Worm (Caenorhabditis elegans) whole organism, L2 larva: ENCODE results near the gene molo-1.

Experiments
- C34F6.9 ChIP-seq: fragments of 150-350 bp; optimal IDR thresholded peaks from 2 replicates; lab custom pipeline; 2014; ENCODE audit warnings: missing biosample characterization, missing genetic modification characterization
- F13H6.1 ChIP-seq: sonication (generic microtip); optimal IDR thresholded peaks from 2 replicates; lab custom pipeline; 2016; ENCODE audit warnings: missing genetic modification characterization, missing compliant biosample characterization
- R02D3.7 ChIP-seq: fragments of 150-350 bp; optimal IDR thresholded peaks from 2 replicates; lab custom pipeline; 2014; ENCODE audit warnings: missing biosample characterization, missing genetic modification characterization
- aly-2 ChIP-seq: fragments of 150-350 bp; optimal IDR thresholded peaks from 2 replicates; lab custom pipeline; 2014; ENCODE audit warnings: missing biosample characterization, missing genetic modification characterization
- ama-1 ChIP-seq: fragments of 150-350 bp; optimal IDR thresholded peaks from 2 replicates; lab custom pipeline; 2018; ENCODE audit warnings: inconsistent platforms
- crh-2 ChIP-seq: sonication (generic microtip); optimal IDR thresholded peaks from 2 replicates; lab custom pipeline; 2017; ENCODE audit warnings: missing biosample characterization, missing genetic modification characterization
- dmd-4 ChIP-seq: sonication (generic microtip); optimal IDR thresholded peaks from 2 replicates; lab custom pipeline; 2017; ENCODE audit warnings: missing biosample characterization, missing genetic modification characterization
- egl-27 ChIP-seq: sonication (generic microtip); optimal IDR thresholded peaks from 3 replicates; lab custom pipeline; 2017; ENCODE audit warnings: missing biosample characterization, missing genetic modification reagents, missing genetic modification characterization
- elt-1 ChIP-seq: fragments of 150-350 bp; optimal IDR thresholded peaks from 2 replicates; lab custom pipeline; 2014; ENCODE audit warnings: missing biosample characterization, missing genetic modification characterization
- lin-11 ChIP-seq: fragments of 150-350 bp; sonication (generic microtip); optimal IDR thresholded peaks from 2 replicates; lab custom pipeline; 2014; ENCODE audit warnings: missing biosample characterization, missing genetic modification characterization, inconsistent platforms, mixed read lengths
- lsy-2 ChIP-seq, 2 experiments: fragments of 150-350 bp in 1 of 2; sonication (generic microtip) in 1 of 2; optimal IDR thresholded peaks; 2 replicates each; lab custom pipeline; 2014 to 2017; ENCODE audit warnings: missing biosample characterization in 2 of 2, missing genetic modification characterization in 2 of 2
- mab-5 ChIP-seq: fragments of 150-350 bp; optimal IDR thresholded peaks from 2 replicates; lab custom pipeline; 2014; ENCODE audit warnings: missing biosample characterization, missing genetic modification characterization
- mbf-1 ChIP-seq: sonication (generic microtip); optimal IDR thresholded peaks from 2 replicates; lab custom pipeline; 2017; ENCODE audit warnings: missing biosample characterization, missing genetic modification characterization
- mdl-1 ChIP-seq, 2 experiments: fragments of 150-350 bp in 1 of 2; sonication (generic microtip) in 1 of 2; optimal IDR thresholded peaks; 2 replicates each; lab custom pipeline; 2017; ENCODE audit warnings: missing biosample characterization in 2 of 2, missing genetic modification characterization in 2 of 2
- nhr-11 ChIP-seq: fragments of 150-350 bp; optimal IDR thresholded peaks from 2 replicates; lab custom pipeline; 2014; ENCODE audit warnings: missing biosample characterization, missing genetic modification characterization
- nhr-12 ChIP-seq: fragments of 150-350 bp; optimal IDR thresholded peaks from 2 replicates; lab custom pipeline; 2014; ENCODE audit warnings: missing biosample characterization, missing genetic modification characterization
- nhr-129 ChIP-seq: fragments of 150-350 bp; optimal IDR thresholded peaks from 2 replicates; lab custom pipeline; 2014; ENCODE audit warnings: missing biosample characterization, missing genetic modification characterization
- nhr-237 ChIP-seq: fragments of 150-350 bp; optimal IDR thresholded peaks from 2 replicates; lab custom pipeline; 2014; ENCODE audit warnings: missing biosample characterization, missing genetic modification characterization
- nhr-25 ChIP-seq: fragments of 150-350 bp; sonication (generic microtip); optimal IDR thresholded peaks from 3 replicates; lab custom pipeline; 2014; ENCODE audit warnings: missing biosample characterization, missing genetic modification characterization
- nhr-6 ChIP-seq: fragments of 150-350 bp; optimal IDR thresholded peaks from 2 replicates; lab custom pipeline; 2014; ENCODE audit warnings: missing biosample characterization, missing genetic modification characterization
- nhr-77 ChIP-seq: fragments of 150-350 bp; optimal IDR thresholded peaks from 2 replicates; lab custom pipeline; 2014; ENCODE audit warnings: missing biosample characterization, missing genetic modification characterization
- peb-1 ChIP-seq: fragments of 150-350 bp; optimal IDR thresholded peaks from 2 replicates; lab custom pipeline; 2014; ENCODE audit warnings: missing biosample characterization, missing genetic modification characterization
- skn-1 ChIP-seq: sonication (generic microtip); optimal IDR thresholded peaks from 2 replicates; lab custom pipeline; 2017; ENCODE audit warnings: missing biosample characterization, missing genetic modification characterization
- sma-3 ChIP-seq: sonication (generic microtip); optimal IDR thresholded peaks from 2 replicates; lab custom pipeline; 2016; ENCODE audit warnings: missing genetic modification reagents, missing genetic modification characterization, missing compliant biosample characterization
- sma-9 ChIP-seq, 2 experiments: fragments of 150-350 bp in 1 of 2; sonication (generic microtip) in 1 of 2; optimal IDR thresholded peaks; 2 replicates each; lab custom pipeline; 2014 to 2016; ENCODE audit warnings: missing genetic modification characterization in 2 of 2, mild to moderate bottlenecking in 1 of 2, missing biosample characterization in 1 of 2, missing compliant biosample characterization in 1 of 2, missing genetic modification reagents in 1 of 2, moderate library complexity in 1 of 2
- snpc-4 ChIP-seq: fragments of 150-350 bp; optimal IDR thresholded peaks from 2 replicates; lab custom pipeline; 2014; ENCODE audit warnings: missing biosample characterization, missing genetic modification characterization
- unc-39 ChIP-seq: fragments of 150-350 bp; optimal IDR thresholded peaks from 2 replicates; lab custom pipeline; 2014; ENCODE audit warnings: missing biosample characterization, missing genetic modification characterization
- unc-55 ChIP-seq: fragments of 150-350 bp; sonication (generic microtip); optimal IDR thresholded peaks from 3 replicates; lab custom pipeline; 2014; ENCODE audit warnings: missing biosample characterization, missing genetic modification reagents, missing genetic modification characterization
- zag-1 ChIP-seq: fragments of 150-350 bp; optimal IDR thresholded peaks from 2 replicates; lab custom pipeline; 2014; ENCODE audit warnings: missing biosample characterization, missing genetic modification characterization
- ztf-1 ChIP-seq: fragments of 200-800 bp; sonication (Bioruptor generic); conservative IDR thresholded peaks from 2 replicates; pipeline ENCODE4 v1.3.6; 2022; ENCODE audit warnings: missing genetic modification characterization, missing compliant biosample characterization
- ztf-11 ChIP-seq: sonication (generic microtip); optimal IDR thresholded peaks from 2 replicates; lab custom pipeline; 2017; ENCODE audit warnings: missing biosample characterization, missing genetic modification characterization
- ztf-4 ChIP-seq: fragments of 150-350 bp; optimal IDR thresholded peaks from 2 replicates; lab custom pipeline; 2014; ENCODE audit warnings: missing biosample characterization, missing genetic modification characterization

Gene molo-1

ce11 chrIII:5564799-5565198 lies 9.0 kb upstream of the molo-1 start, which contains the start of gene mlc-3:
Gene mlc-3 (plus strand): TSS chrIII:5565025.
- TF ChIP-seq sma-9 (GFP tag; optimal IDR thresholded peaks at IDR 0.05; lab: Kevin White, UChicago): peak; percentile 20
- TF ChIP-seq sma-9 (tag; optimal IDR thresholded peaks at IDR 0.05; lab: Kevin White, UChicago): no peak
- TF ChIP-seq ama-1 (lab: Kevin White, UChicago): peak; percentile 47
- TF ChIP-seq unc-39 (tag; lab: Kevin White, UChicago): no peak
- peak; percentile 49 for TF ChIP-seq F13H6.1 (tag; lab: Kevin White, UChicago)
- TF ChIP-seq snpc-4 (tag; lab: Kevin White, UChicago): no peak
- no peak for TF ChIP-seq ztf-11 (tag; lab: Kevin White, UChicago)
- TF ChIP-seq C34F6.9 (tag; lab: Kevin White, UChicago): no peak
- no peak for TF ChIP-seq ztf-4 (tag; lab: Kevin White, UChicago)
- no peak for TF ChIP-seq dmd-4 (tag; lab: Kevin White, UChicago)
- peak; percentile 25 for TF ChIP-seq nhr-129 (tag; lab: Kevin White, UChicago)
- no peak for TF ChIP-seq elt-1 (tag; lab: Kevin White, UChicago)
- TF ChIP-seq peb-1 (tag; lab: Kevin White, UChicago): no peak

- peak; percentile 29 for TF ChIP-seq nhr-129 (tag; lab: Kevin White, UChicago)
- no peak for TF ChIP-seq mbf-1 (tag; lab: Kevin White, UChicago)
These were observed 8.1 kb upstream of the molo-1 start for ce11 chrIII:5565699-5566098.

ce11 chrIII:5566496-5566895 lies 7.3 kb upstream of the molo-1 start:
- TF ChIP-seq nhr-11: no peak
- TF ChIP-seq nhr-6 (tag; lab: Kevin White, UChicago): no peak
- no peak for TF ChIP-seq lin-11 (tag; lab: Kevin White, UChicago)
- no peak for TF ChIP-seq egl-27 (tag; lab: Kevin White, UChicago)

- TF ChIP-seq unc-55 (GFP tag; lab: Kevin White, UChicago): no peak
These were observed 5.5 kb upstream of the molo-1 start for ce11 chrIII:5568265-5568664.

ce11 chrIII:5568679-5569078 lies 5.1 kb upstream of the molo-1 start, which contains the start of gene nspb-12:
Gene nspb-12 (minus strand): TSS chrIII:5568779.
- TF ChIP-seq aly-2 (tag; lab: Kevin White, UChicago) (no peak), nhr-129 (tag; lab: Kevin White, UChicago) (no peak), crh-2 (no peak), nhr-237 (tag; lab: Kevin White, UChicago) (no peak), ztf-1 (GFP tag; lab: Robert Waterston, UW) (no peak), nhr-77 (tag; lab: Kevin White, UChicago) (no peak), nhr-12 (tag; lab: Kevin White, UChicago) (no peak), peb-1 (tag; lab: Kevin White, UChicago) (no peak), sma-3 (GFP tag; lab: Kevin White, UChicago) (no peak)

ce11 chrIII:5570814-5571443 lies 2.9 kb upstream of the molo-1 start:
- TF ChIP-seq R02D3.7 (tag; lab: Kevin White, UChicago) (no peak), skn-1 (no peak), lsy-2 (tag; optimal IDR thresholded peaks at IDR 0.05; lab: Kevin White, UChicago) (peak in 1 of 2 experiments; percentile 15), mab-5 (tag; lab: Kevin White, UChicago) (peak; percentile 78), nhr-129 (tag; lab: Kevin White, UChicago) (peak; percentile 4), ztf-1 (GFP tag; lab: Robert Waterston, UW) (no peak), unc-55 (GFP tag; lab: Kevin White, UChicago) (peak; percentile 90)

ce11 chrIII:5572806-5573205 lies 988 bp upstream of the molo-1 start:
- TF ChIP-seq F13H6.1 (tag; lab: Kevin White, UChicago) (no peak), nhr-6 (tag; lab: Kevin White, UChicago) (no peak), nhr-129 (tag; lab: Kevin White, UChicago) (peak; percentile 6), lsy-2 (tag; optimal IDR thresholded peaks at IDR 0.05; lab: Kevin White, UChicago) (peak in 1 of 2 experiments; percentile 0), C34F6.9 (tag; lab: Kevin White, UChicago) (peak; percentile 11), zag-1 (tag; lab: Kevin White, UChicago) (no peak), nhr-25 (no peak), dmd-4 (tag; lab: Kevin White, UChicago) (no peak), mdl-1 (tag; optimal IDR thresholded peaks at IDR 0.05; lab: Kevin White, UChicago) (no peak), unc-39 (tag; lab: Kevin White, UChicago) (no peak)
